Worm (Caenorhabditis elegans) whole organism, L4/young adult: ENCODE results near the gene F21C10.11.
A peak's percentile ranks its signal among the peaks of the same experiment; 100 is the strongest.

Source experiments
- W03F9.2 ChIP-seq: fragments of 150-350 bp; optimal IDR thresholded peaks from 2 replicates; lab custom pipeline; 2014; ENCODE audit warnings: missing biosample characterization, missing genetic modification characterization
- dao-5 ChIP-seq: sonication (generic microtip); optimal IDR thresholded peaks from 2 replicates; lab custom pipeline; 2016; ENCODE audit warnings: missing genotype, missing genetic modification characterization, moderate library complexity, missing compliant biosample characterization
- him-1 ChIP-seq: sonication (generic microtip); optimal IDR thresholded peaks from 2 replicates; lab custom pipeline; 2016; ENCODE audit warnings: missing genotype, missing genetic modification reagents, missing genetic modification characterization, missing compliant biosample characterization

F21C10.11 gene

ce11 chrV:9094060-9094628 lies 29.1 kb upstream of the F21C10.11 start:
- TF ChIP-seq W03F9.2 (tag; lab: Kevin White, UChicago) (no peak), him-1 (no peak), dao-5 (tag; lab: Kevin White, UChicago) (no peak)

ce11 chrV:9094976-9095375 lies 28.3 kb upstream of the F21C10.11 start:
- TF ChIP-seq dao-5 (tag; lab: Kevin White, UChicago) (no peak), him-1 (no peak), W03F9.2 (tag; lab: Kevin White, UChicago) (no peak)

- TF ChIP-seq dao-5 (tag; lab: Kevin White, UChicago) = no peak
- TF ChIP-seq W03F9.2 (tag; lab: Kevin White, UChicago) = peak; percentile 32
These were observed 27.5 kb upstream of the F21C10.11 start, which contains the start of gene F21C10.10 for ce11 chrV:9095613-9096317. TSS of gene F21C10.10 (plus strand) at chrV:9096267.

- TF ChIP-seq W03F9.2 (tag; lab: Kevin White, UChicago) = no peak
- no peak for TF ChIP-seq dao-5 (tag; lab: Kevin White, UChicago)
- TF ChIP-seq him-1 = no peak
These were observed 26.6 kb upstream of the F21C10.11 start for ce11 chrV:9096674-9097073.

ce11 chrV:9097213-9097612 lies 26.1 kb upstream of the F21C10.11 start:
- TF ChIP-seq dao-5 (tag; lab: Kevin White, UChicago) = no peak
- no peak for TF ChIP-seq him-1
- TF ChIP-seq W03F9.2 (tag; lab: Kevin White, UChicago) = no peak

ce11 chrV:9098280-9098973 lies 24.9 kb upstream of the F21C10.11 start, which contains the start of gene F21C10.9:
TSS of gene F21C10.9 (minus strand) at chrV:9098696.
- TF ChIP-seq dao-5 (tag; lab: Kevin White, UChicago) (no peak), him-1 (no peak), W03F9.2 (tag; lab: Kevin White, UChicago) (no peak)

- TF ChIP-seq him-1 = no peak
- TF ChIP-seq dao-5 (tag; lab: Kevin White, UChicago) = no peak
- TF ChIP-seq W03F9.2 (tag; lab: Kevin White, UChicago) = no peak
These were observed 22.2 kb upstream of the F21C10.11 start, which contains the start of gene frpr-6 for ce11 chrV:9101062-9101461. TSS of gene frpr-6 (minus strand) at chrV:9101162.

ce11 chrV:9108219-9108618 lies 15.1 kb upstream of the F21C10.11 start, which contains the start of gene F21C10.18:
TSS of gene F21C10.18 (plus strand) at chrV:9108519.
- TF ChIP-seq him-1 (no peak), W03F9.2 (tag; lab: Kevin White, UChicago) (no peak), dao-5 (tag; lab: Kevin White, UChicago) (no peak)

- TF ChIP-seq him-1 (no peak), dao-5 (tag; lab: Kevin White, UChicago) (no peak), W03F9.2 (tag; lab: Kevin White, UChicago) (no peak)
These were observed 14.0 kb upstream of the F21C10.11 start, which contains the start of gene pqn-31 for ce11 chrV:9109281-9109680. TSS of gene pqn-31 (plus strand) at chrV:9109581.

ce11 chrV:9111957-9112356 lies 11.3 kb upstream of the F21C10.11 start:
- no peak for TF ChIP-seq dao-5 (tag; lab: Kevin White, UChicago)
- TF ChIP-seq him-1 = no peak
- TF ChIP-seq W03F9.2 (tag; lab: Kevin White, UChicago) = no peak

ce11 chrV:9112467-9112866 lies 10.8 kb upstream of the F21C10.11 start, which contains the start of gene F21C10.7:
TSS of gene F21C10.7 (plus strand) at chrV:9112767.
- TF ChIP-seq dao-5 (tag; lab: Kevin White, UChicago) (no peak), W03F9.2 (tag; lab: Kevin White, UChicago) (no peak), him-1 (no peak)

- TF ChIP-seq W03F9.2 (tag; lab: Kevin White, UChicago) (no peak), him-1 (no peak)
These were observed 1.3 kb upstream of the F21C10.11 start, which contains the start of gene F21C10.13 for ce11 chrV:9122004-9122403. TSS of gene F21C10.13 (plus strand) at chrV:9122304.

ce11 chrV:9124180-9124579 lies 894 bp downstream of the F21C10.11 start, which contains the start of gene F21C10.6:
TSS of gene F21C10.6 (plus strand) at chrV:9124480.
- no peak for TF ChIP-seq dao-5 (tag; lab: Kevin White, UChicago)
- TF ChIP-seq him-1 = no peak
- no peak for TF ChIP-seq W03F9.2 (tag; lab: Kevin White, UChicago)

- no peak for TF ChIP-seq him-1
These were observed 2.1 kb downstream of the F21C10.11 start, which contains the start of gene F21C10.5 for ce11 chrV:9125345-9125744. TSS of gene F21C10.5 (plus strand) at chrV:9125645.
